Worm (Caenorhabditis elegans): ENCODE measurements around the gene Y37E11AL.3.

DNA sequence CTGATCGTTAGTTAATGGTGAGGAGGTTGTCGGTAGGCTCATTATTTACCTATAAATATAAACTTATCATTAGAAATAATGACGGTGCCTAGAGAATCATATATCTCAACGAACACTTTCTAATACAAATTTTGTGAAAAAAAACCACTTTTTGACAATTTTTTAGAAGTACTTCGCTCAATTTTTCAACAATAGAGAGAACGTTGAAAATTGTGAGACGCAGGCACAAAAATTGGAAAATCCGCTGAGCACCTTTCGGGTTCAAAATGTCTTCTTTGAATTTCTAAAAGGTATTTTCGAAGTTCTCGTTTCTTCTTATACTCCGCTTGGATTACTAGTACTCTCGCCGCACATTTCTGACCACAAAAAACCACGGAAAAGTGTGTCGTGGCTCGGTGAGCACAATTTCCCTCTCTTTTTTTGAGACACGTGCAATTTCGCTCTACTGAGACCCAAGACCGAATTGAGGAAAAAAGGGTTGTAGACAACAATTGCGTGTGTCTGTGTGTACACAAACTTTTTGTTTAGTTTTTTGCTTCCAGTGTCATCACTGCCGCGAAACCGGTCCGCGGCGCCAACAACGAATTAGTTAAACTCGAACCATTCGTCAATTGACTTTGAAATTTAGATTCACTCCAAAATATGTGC is 46.2 kb downstream of the Y37E11AL.3 start, which contains the start of gene nape-1:
- TF ChIP-seq him-1 (tag; optimal IDR thresholded peaks at IDR 0.05) = no peak
- TF ChIP-seq dao-5 (tag; optimal IDR thresholded peaks at IDR 0.05) = no peak

Data from whole organism, L4/young adult.